Fruit fly (Drosophila melanogaster): ENCODE results near the gene CG15760.

dm6 chrX:13651170-13651569 is 18.3 kb upstream of the CG15760 start:
- TF ChIP-seq Myc (optimal IDR thresholded peaks at IDR 0.05) = no peak
- TF ChIP-seq psq (optimal IDR thresholded peaks at IDR 0.05) = no peak
- TF ChIP-seq h (optimal IDR thresholded peaks at IDR 0.05) = no peak
- TF ChIP-seq insv (optimal IDR thresholded peaks at IDR 0.05) = no peak
- TF ChIP-seq Sin3A (optimal IDR thresholded peaks at IDR 0.05) = no peak
- TF ChIP-seq ttk (optimal IDR thresholded peaks at IDR 0.05) = no peak
